Worm (Caenorhabditis elegans): ENCODE data around the gene srlf-1.

- TF ChIP-seq ztf-26 (tag; optimal IDR thresholded peaks at IDR 0.05): no peak
- TF ChIP-seq F23B12.7 (tag; optimal IDR thresholded peaks at IDR 0.05; ENCODE audit: insufficient read depth): no peak
- peak; percentile 33 for TF ChIP-seq F33H1.4 (GFP tag; IDR thresholded peaks at IDR 0.05)
- no peak for TF ChIP-seq attf-3 (GFP tag; conservative IDR thresholded peaks at IDR 0.05)
- no peak for TF ChIP-seq Y95B8A.8 (GFP tag; IDR thresholded peaks at IDR 0.05)
Measured at ce11 chrII:7816163-7816776, 25.9 kb downstream of the srlf-1 start, which contains the start of gene cki-2.
